Fruit fly (Drosophila melanogaster): ENCODE measurements around the gene CG1636.
A peak's percentile ranks its signal among the peaks of the same experiment; 100 is the strongest.

The CG1636 gene

dm6 chrX:8233915-8234565 lies 39.2 kb upstream of the CG1636 start:
- no peak for TF ChIP-seq cic (GFP tag; optimal IDR thresholded peaks at IDR 0.05)
- peak; percentile 100 for TF ChIP-seq tj (GFP tag; optimal IDR thresholded peaks at IDR 0.05)

dm6 chrX:8240431-8240830 lies 32.8 kb upstream of the CG1636 start, which contains the start of gene CG2147:
TSS of gene CG2147 (plus strand) at chrX:8240684.
- TF ChIP-seq tj (GFP tag; optimal IDR thresholded peaks at IDR 0.05) (no peak), bab1 (GFP tag; optimal IDR thresholded peaks at IDR 0.05) (peak; percentile 51)

dm6 chrX:8242298-8242697 lies 30.9 kb upstream of the CG1636 start, which contains the start of gene Trxr1:
TSS of gene Trxr1 (plus strand) at chrX:8242528.
- TF ChIP-seq tj (GFP tag; optimal IDR thresholded peaks at IDR 0.05), result peak; percentile 46
- TF ChIP-seq ovo (GFP tag; optimal IDR thresholded peaks at IDR 0.05), result peak; percentile 22
- TF ChIP-seq Clk (GFP tag; optimal IDR thresholded peaks at IDR 0.05), result no peak
- peak; percentile 24 for TF ChIP-seq CG7101 (tag; optimal IDR thresholded peaks at IDR 0.05)
- peak; percentile 4 for TF ChIP-seq cic (GFP tag; optimal IDR thresholded peaks at IDR 0.05)
- peak; percentile 30 for TF ChIP-seq pad (GFP tag; optimal IDR thresholded peaks at IDR 0.05)
- peak; percentile 20 for TF ChIP-seq CG33017 (tag; optimal IDR thresholded peaks at IDR 0.05)
- peak; percentile 19 for TF ChIP-seq CG14711 (tag; optimal IDR thresholded peaks at IDR 0.05)
- TF ChIP-seq CG11617 (GFP tag; optimal IDR thresholded peaks at IDR 0.05), result peak; percentile 47
- peak; percentile 63 for TF ChIP-seq Mnt (GFP tag; optimal IDR thresholded peaks at IDR 0.05)
- no peak for TF ChIP-seq cnc (optimal IDR thresholded peaks at IDR 0.05)
- TF ChIP-seq CG1620 (GFP tag; optimal IDR thresholded peaks at IDR 0.05), result no peak
- TF ChIP-seq bab1 (GFP tag; optimal IDR thresholded peaks at IDR 0.05), result peak; percentile 75

- TF ChIP-seq CG33017 (tag; optimal IDR thresholded peaks at IDR 0.05), result no peak
- peak; percentile 34 for TF ChIP-seq CG14711 (tag; optimal IDR thresholded peaks at IDR 0.05)
- no peak for TF ChIP-seq ovo (GFP tag; optimal IDR thresholded peaks at IDR 0.05)
- TF ChIP-seq Mnt (GFP tag; optimal IDR thresholded peaks at IDR 0.05), result peak; percentile 64
- TF ChIP-seq CG7045 (GFP tag; optimal IDR thresholded peaks at IDR 0.05), result no peak
- no peak for TF ChIP-seq cic (GFP tag; optimal IDR thresholded peaks at IDR 0.05)
- peak; percentile 29 for TF ChIP-seq Crg-1 (GFP tag; optimal IDR thresholded peaks at IDR 0.05)
- no peak for TF ChIP-seq toe (GFP tag; optimal IDR thresholded peaks at IDR 0.05)
- TF ChIP-seq kay (GFP tag; ENCODE audit: borderline replicate concordance), result no peak
- no peak for TF ChIP-seq pad (GFP tag; optimal IDR thresholded peaks at IDR 0.05)
- TF ChIP-seq Hr96 (GFP tag; optimal IDR thresholded peaks at IDR 0.05), result no peak
- TF ChIP-seq bab1 (GFP tag; optimal IDR thresholded peaks at IDR 0.05), result no peak
- TF ChIP-seq CG7101 (tag; optimal IDR thresholded peaks at IDR 0.05), result no peak
- peak; percentile 12 for TF ChIP-seq CG12768 (GFP tag; optimal IDR thresholded peaks at IDR 0.05)
Measured at dm6 chrX:8243251-8243650, 30.0 kb upstream of the CG1636 start.

DNA sequence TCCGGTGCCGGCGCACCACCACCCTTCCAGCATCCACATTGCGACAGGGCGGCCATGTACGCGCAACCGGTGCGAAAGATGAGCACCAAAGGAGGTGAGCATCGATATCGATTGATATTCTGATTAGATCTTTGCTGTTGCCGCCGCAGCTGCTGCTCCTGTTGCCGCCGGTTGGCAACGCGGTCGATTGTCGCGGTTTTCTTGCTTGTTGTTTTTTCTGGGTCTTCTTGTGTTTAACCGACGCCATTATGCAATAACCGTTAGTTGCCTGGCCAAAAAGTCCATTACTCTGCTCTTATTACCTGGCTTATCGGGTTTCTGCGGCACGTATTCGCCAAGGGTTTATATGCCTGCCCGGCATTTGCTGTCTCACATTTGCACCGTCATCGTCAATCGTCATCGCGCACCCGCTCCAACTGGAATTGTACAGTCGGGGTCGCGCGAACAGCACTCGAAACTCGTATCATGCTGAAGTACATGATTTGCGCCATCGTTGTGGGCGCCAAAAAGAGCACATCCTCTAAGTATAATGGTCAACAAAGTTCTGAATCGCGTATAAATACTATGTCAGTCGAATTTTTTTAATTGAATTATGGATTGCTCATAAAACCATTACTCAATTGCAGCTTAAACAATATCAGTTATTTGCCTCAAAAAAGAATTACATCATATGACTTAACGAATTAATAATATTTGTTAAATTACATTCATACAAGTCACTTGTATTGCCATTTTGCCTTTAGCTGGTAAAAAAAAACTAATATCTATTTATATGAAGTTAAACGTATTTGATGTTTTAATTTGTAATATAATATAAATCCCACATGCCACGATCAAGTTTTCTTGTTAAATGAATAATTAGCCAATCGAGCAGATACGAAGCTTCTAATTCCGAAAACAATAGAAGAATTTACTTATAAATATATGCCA lies 29.0 kb upstream of the CG1636 start, which contains the start of gene sni:
TSS of gene sni (minus strand) at position 51 of the 930 bp plus-strand sequence.
- TF ChIP-seq CG1620 (GFP tag; optimal IDR thresholded peaks at IDR 0.05) (no peak), CG7045 (GFP tag; optimal IDR thresholded peaks at IDR 0.05) (no peak), Clk (GFP tag; optimal IDR thresholded peaks at IDR 0.05) (no peak), pad (GFP tag; optimal IDR thresholded peaks at IDR 0.05) (no peak), CG11617 (GFP tag; optimal IDR thresholded peaks at IDR 0.05) (peak; percentile 39), toe (GFP tag; optimal IDR thresholded peaks at IDR 0.05) (no peak), CG12768 (GFP tag; optimal IDR thresholded peaks at IDR 0.05) (peak; percentile 36), cnc (optimal IDR thresholded peaks at IDR 0.05) (peak; percentile 94 to 98), ovo (GFP tag; optimal IDR thresholded peaks at IDR 0.05) (peak; percentile 28), tj (GFP tag; optimal IDR thresholded peaks at IDR 0.05) (peak; percentile 76), bab1 (GFP tag; optimal IDR thresholded peaks at IDR 0.05) (no peak), CG33017 (tag; optimal IDR thresholded peaks at IDR 0.05) (peak; percentile 21), CG14711 (tag; optimal IDR thresholded peaks at IDR 0.05) (peak; percentile 32), CG7101 (tag; optimal IDR thresholded peaks at IDR 0.05) (peak; percentile 60)

dm6 chrX:8251268-8251996 lies 21.8 kb upstream of the CG1636 start, which contains the start of gene ND-75:
TSS of gene ND-75 (minus strand) at chrX:8251687.
- peak; percentile 35 for TF ChIP-seq bab1 (GFP tag; optimal IDR thresholded peaks at IDR 0.05)
- no peak for TF ChIP-seq CG1620 (GFP tag; optimal IDR thresholded peaks at IDR 0.05)
